Fruit fly (Drosophila melanogaster) whole organism, prepupa: ENCODE measurements around the gene Ip259.

ENCODE experiments used
- CG11902 ChIP-seq: fragments of 200-800 bp; sonication (Bioruptor generic); optimal IDR thresholded peaks from 3 replicates; lab custom pipeline; 2016; ENCODE audit warnings: missing biosample characterization, missing genetic modification characterization
- fd59A ChIP-seq: fragments of 200-800 bp; sonication (Bioruptor generic); optimal IDR thresholded peaks from 2 replicates; lab custom pipeline; 2017; ENCODE audit warnings: missing biosample characterization, mild to moderate bottlenecking, missing genetic modification characterization, missing genetic modification reagents

dm6 chr2L:10364229-10364628 lies 43.9 kb upstream of the Ip259 start, which contains the start of gene lft:
- no peak for TF ChIP-seq CG11902
- TF ChIP-seq fd59A (GFP tag; lab: Kevin White, UChicago): no peak
